Worm (Caenorhabditis elegans): ENCODE results near the gene R05A10.6.

DNA sequence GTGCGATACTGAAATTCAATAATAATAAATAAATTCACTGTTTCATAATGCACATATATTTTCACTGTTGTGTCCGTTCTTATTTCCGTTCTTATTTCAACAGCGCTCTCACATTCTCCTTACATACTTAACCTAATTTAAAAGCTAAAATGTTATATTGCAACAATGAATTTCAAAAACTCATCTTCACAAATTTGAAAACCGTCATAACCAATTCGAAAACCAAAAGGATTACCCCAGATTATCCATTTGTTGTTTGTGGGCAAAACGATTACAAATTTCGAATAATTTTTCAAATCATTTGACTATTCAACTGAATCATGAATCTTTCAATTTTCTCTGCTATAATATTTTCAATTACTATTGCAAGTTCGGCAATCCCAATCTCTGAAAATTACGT lies 6.6 kb downstream of the R05A10.6 start, which contains the start of gene R05A10.4:
- TF ChIP-seq nhr-237 (tag; optimal IDR thresholded peaks at IDR 0.05) = no peak
- no peak for TF ChIP-seq nhr-48 (tag; optimal IDR thresholded peaks at IDR 0.05)
- TF ChIP-seq pha-4 (GFP tag; IDR thresholded peaks at IDR 0.05) = no peak
- no peak for TF ChIP-seq pha-4 (tag; optimal IDR thresholded peaks at IDR 0.05)
- TF ChIP-seq pqm-1 (tag; optimal IDR thresholded peaks at IDR 0.05) = no peak
- TF ChIP-seq dve-1 (tag; optimal IDR thresholded peaks at IDR 0.05; ENCODE audit: insufficient read depth) = no peak
- TF ChIP-seq lsy-2 (tag; optimal IDR thresholded peaks at IDR 0.05) = no peak
- TF ChIP-seq hlh-30 (tag; optimal IDR thresholded peaks at IDR 0.05; ENCODE audit: insufficient read depth) = no peak
- TF ChIP-seq ces-1 (GFP tag; optimal IDR thresholded peaks at IDR 0.05) = no peak
- no peak for TF ChIP-seq nhr-76 (tag; optimal IDR thresholded peaks at IDR 0.05)
- TF ChIP-seq F37D6.2 (tag; optimal IDR thresholded peaks at IDR 0.05) = no peak
